Fruit fly (Drosophila melanogaster) whole organism, pupa: ENCODE results near the gene CG10680.

Experiments
- CG8159 ChIP-seq: fragments of 200-800 bp; sonication (Bioruptor generic); optimal IDR thresholded peaks from 3 replicates; lab custom pipeline; 2018; ENCODE audit warnings: missing biosample characterization, mild to moderate bottlenecking, missing genetic modification characterization, moderate library complexity
- EcR ChIP-seq: fragments of 200-800 bp; sonication (Bioruptor generic); optimal IDR thresholded peaks from 3 replicates; lab custom pipeline; 2019; ENCODE audit warnings: missing biosample characterization, missing genetic modification characterization, mild to moderate bottlenecking, moderate library complexity, missing genetic modification reagents

- TF ChIP-seq EcR (GFP tag; lab: Kevin White, UChicago) = no peak
- TF ChIP-seq CG8159 (tag; lab: Kevin White, UChicago) = no peak
Observed at dm6 chr2L:19951543-19952163, 12.3 kb upstream of the CG10680 start.
